Worm (Caenorhabditis elegans) whole organism, early embryonic: Measurements from ENCODE around the gene K05F6.4.

Experiments
- B0310.2 ChIP-seq: sonication (generic microtip); optimal IDR thresholded peaks from 2 replicates; lab custom pipeline; 2016; ENCODE audit warnings: mild to moderate bottlenecking, missing genetic modification characterization, missing compliant biosample characterization
- F13C5.2 ChIP-seq: sonication (generic microtip); optimal IDR thresholded peaks from 2 replicates; lab custom pipeline; 2017; ENCODE audit warnings: mild to moderate bottlenecking, missing genetic modification characterization, inconsistent platforms, missing compliant biosample characterization
- aly-1 ChIP-seq: sonication (generic microtip); optimal IDR thresholded peaks from 2 replicates; lab custom pipeline; 2016; ENCODE audit warnings: missing genetic modification characterization, missing compliant biosample characterization
- ama-1 ChIP-seq: fragments of 150-350 bp; optimal IDR thresholded peaks from 2 replicates; lab custom pipeline; 2014
- ceh-13 ChIP-seq: fragments of 200-800 bp; sonication (Bioruptor generic); optimal IDR thresholded peaks from 2 replicates; lab custom pipeline; 2018; ENCODE audit warnings: mild to moderate bottlenecking, missing genetic modification characterization, missing compliant biosample characterization
- ceh-36 ChIP-seq: sonication (generic microtip); optimal IDR thresholded peaks from 2 replicates; lab custom pipeline; 2016; ENCODE audit warnings: missing genetic modification characterization, inconsistent platforms, missing compliant biosample characterization
- ets-7 ChIP-seq: sonication (generic microtip); optimal IDR thresholded peaks from 2 replicates; lab custom pipeline; 2016; ENCODE audit warnings: missing genotype, missing genetic modification characterization, missing compliant biosample characterization
- flt-1 ChIP-seq: fragments of 200-800 bp; sonication (Bioruptor generic); IDR thresholded peaks from 2 replicates; pipeline ENCODE4 v1.3.6; 2022; ENCODE audit warnings: missing genetic modification characterization, missing compliant biosample characterization
- hmbx-1 ChIP-seq: sonication (generic microtip); optimal IDR thresholded peaks from 2 replicates; lab custom pipeline; 2016; ENCODE audit warnings: mild to moderate bottlenecking, missing genetic modification characterization, missing compliant biosample characterization
- hmg-4 ChIP-seq: fragments of 200-800 bp; sonication (Bioruptor generic); optimal IDR thresholded peaks from 2 replicates; lab custom pipeline; 2018; ENCODE audit warnings: mild to moderate bottlenecking, missing genetic modification characterization, missing compliant biosample characterization
- hnd-1 ChIP-seq: sonication (generic microtip); optimal IDR thresholded peaks from 2 replicates; lab custom pipeline; 2016; ENCODE audit warnings: missing genetic modification characterization, missing compliant biosample characterization
- pes-1 ChIP-seq: fragments of 200-800 bp; sonication (Bioruptor generic); IDR thresholded peaks from 2 replicates; pipeline ENCODE4 v1.3.6; 2022; ENCODE audit warnings: missing genetic modification reagents, missing genetic modification characterization, missing compliant biosample characterization
- scrt-1 ChIP-seq: fragments of 200-800 bp; sonication (Bioruptor generic); IDR thresholded peaks from 2 replicates; pipeline ENCODE4 v1.3.6; 2022; ENCODE audit warnings: missing genetic modification characterization, missing compliant biosample characterization
- sea-1 ChIP-seq: fragments of 200-800 bp; sonication (Bioruptor generic); conservative IDR thresholded peaks from 2 replicates; pipeline ENCODE4 v1.3.6; 2022; ENCODE audit warnings: missing genetic modification characterization, missing compliant biosample characterization
- tbx-11 ChIP-seq: fragments of 200-800 bp; sonication (Bioruptor generic); IDR thresholded peaks from 2 replicates; pipeline ENCODE4 v1.3.6; 2022; ENCODE audit warnings: missing genetic modification characterization, missing compliant biosample characterization
- tbx-37 ChIP-seq: fragments of 200-800 bp; sonication (Bioruptor generic); conservative IDR thresholded peaks from 2 replicates; pipeline ENCODE4 v1.3.6; 2022; ENCODE audit warnings: missing genetic modification reagents, missing genetic modification characterization, missing compliant biosample characterization
- tra-4 ChIP-seq: sonication (generic microtip); optimal IDR thresholded peaks from 2 replicates; lab custom pipeline; 2017; ENCODE audit warnings: missing genetic modification characterization, missing compliant biosample characterization

Gene K05F6.4

DNA sequence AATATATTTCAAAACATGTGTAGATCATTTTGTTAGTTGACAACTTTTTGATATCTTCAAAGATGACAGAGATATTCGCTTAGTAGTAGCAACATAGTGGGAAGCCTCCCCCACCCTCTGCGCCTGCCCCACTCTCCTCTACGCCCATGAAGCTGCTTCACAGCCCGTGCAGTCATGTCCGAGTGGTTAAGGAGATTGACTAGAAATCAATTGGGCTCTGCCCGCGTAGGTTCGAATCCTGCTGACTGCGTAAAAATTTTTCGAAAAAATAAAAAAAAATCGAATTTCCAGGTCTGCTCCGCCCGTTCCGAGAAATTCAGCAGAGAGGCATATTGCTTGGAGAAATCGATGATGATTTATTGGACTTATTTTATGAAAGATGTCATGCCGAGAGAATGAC, 23.4 kb upstream of the K05F6.4 start:
- no peak for TF ChIP-seq ama-1
- TF ChIP-seq aly-1 (tag; lab: Kevin White, UChicago) = no peak
- TF ChIP-seq flt-1 = 0 out of 2 replicates have a peak, but pooled peaks have one; percentile 21
- TF ChIP-seq tbx-11 (GFP tag; lab: Robert Waterston, UW) = no peak
- no peak for TF ChIP-seq hmg-4 (GFP tag; lab: Kevin White, UChicago)
- 0 out of 2 replicates have a peak, but pooled peaks have one; percentile 24 for TF ChIP-seq scrt-1 (GFP tag; lab: Robert Waterston, UW)
- no peak for TF ChIP-seq sea-1 (GFP tag; lab: Robert Waterston, UW)
- TF ChIP-seq F13C5.2 (tag; lab: Kevin White, UChicago) = no peak
- no peak for TF ChIP-seq hmbx-1 (tag; lab: Kevin White, UChicago)
- TF ChIP-seq ets-7 = no peak
- no peak for TF ChIP-seq hnd-1 (tag; lab: Kevin White, UChicago)
- no peak for TF ChIP-seq tra-4 (tag; lab: Kevin White, UChicago)
- 0 out of 2 replicates have a peak, but pooled peaks have one; percentile 47 for TF ChIP-seq pes-1 (GFP tag; lab: Robert Waterston, UW)
- no peak for TF ChIP-seq ceh-36 (tag; lab: Kevin White, UChicago)

DNA sequence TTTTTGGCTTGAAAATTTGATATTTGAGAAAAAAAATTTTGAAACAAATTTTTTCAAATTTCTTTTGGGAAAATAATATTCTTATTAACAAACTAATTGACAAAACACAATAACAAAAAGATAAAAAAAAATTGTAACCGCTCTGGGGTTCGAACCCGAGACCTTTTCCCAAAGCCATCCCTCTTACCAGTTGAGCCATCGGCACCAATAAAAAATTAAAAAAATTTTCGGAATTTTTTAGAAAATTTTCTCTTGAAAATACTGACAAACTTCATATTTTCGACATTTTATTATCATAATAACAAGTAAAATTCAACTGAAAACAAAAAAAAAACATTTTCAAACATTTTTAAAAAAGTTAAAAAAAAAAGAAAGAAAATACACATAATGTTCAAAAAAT, 21.3 kb upstream of the K05F6.4 start:
- TF ChIP-seq hmbx-1 (tag; lab: Kevin White, UChicago) (no peak), ama-1 (no peak), tbx-37 (GFP tag; lab: Robert Waterston, UW) (no peak), hmg-4 (GFP tag; lab: Kevin White, UChicago) (no peak), scrt-1 (GFP tag; lab: Robert Waterston, UW) (no peak), tra-4 (tag; lab: Kevin White, UChicago) (no peak), aly-1 (tag; lab: Kevin White, UChicago) (no peak), pes-1 (GFP tag; lab: Robert Waterston, UW) (no peak), hnd-1 (tag; lab: Kevin White, UChicago) (no peak), sea-1 (GFP tag; lab: Robert Waterston, UW) (no peak), F13C5.2 (tag; lab: Kevin White, UChicago) (no peak), ceh-36 (tag; lab: Kevin White, UChicago) (no peak), flt-1 (no peak), ceh-13 (GFP tag; lab: Kevin White, UChicago) (no peak), tbx-11 (GFP tag; lab: Robert Waterston, UW) (no peak)

DNA sequence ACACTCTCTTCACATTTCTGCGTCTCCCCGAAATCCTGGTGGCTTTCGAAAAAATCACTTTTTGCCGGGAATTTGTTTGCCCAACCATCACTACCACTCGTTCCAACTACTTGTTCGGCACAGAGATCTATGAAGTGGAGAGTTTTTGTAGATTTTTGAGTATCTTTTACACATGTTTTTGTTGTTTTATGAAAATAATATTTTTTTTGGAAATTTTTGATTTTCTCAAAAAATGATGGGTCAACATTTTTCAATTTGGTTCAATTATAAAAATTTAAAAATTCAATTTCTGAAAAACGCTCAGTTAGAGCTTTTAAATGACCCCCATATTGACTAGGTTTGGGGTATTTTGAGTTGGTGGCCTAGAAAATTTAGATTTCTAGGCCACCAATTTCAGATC, 17.8 kb upstream of the K05F6.4 start, which contains the start of gene Y51H7BR.7:
Gene Y51H7BR.7, minus strand, starts transcription at position 101 of the 400 bp plus-strand sequence.
- TF ChIP-seq ceh-13 (GFP tag; lab: Kevin White, UChicago) = no peak
- no peak for TF ChIP-seq F13C5.2 (tag; lab: Kevin White, UChicago)
- no peak for TF ChIP-seq tra-4 (tag; lab: Kevin White, UChicago)
- TF ChIP-seq ceh-36 (tag; lab: Kevin White, UChicago) = no peak
- TF ChIP-seq B0310.2 (tag; lab: Kevin White, UChicago) = no peak
- no peak for TF ChIP-seq ets-7
- no peak for TF ChIP-seq scrt-1 (GFP tag; lab: Robert Waterston, UW)
- no peak for TF ChIP-seq ama-1
- TF ChIP-seq pes-1 (GFP tag; lab: Robert Waterston, UW) = no peak
- TF ChIP-seq aly-1 (tag; lab: Kevin White, UChicago) = no peak
- no peak for TF ChIP-seq tbx-11 (GFP tag; lab: Robert Waterston, UW)

DNA sequence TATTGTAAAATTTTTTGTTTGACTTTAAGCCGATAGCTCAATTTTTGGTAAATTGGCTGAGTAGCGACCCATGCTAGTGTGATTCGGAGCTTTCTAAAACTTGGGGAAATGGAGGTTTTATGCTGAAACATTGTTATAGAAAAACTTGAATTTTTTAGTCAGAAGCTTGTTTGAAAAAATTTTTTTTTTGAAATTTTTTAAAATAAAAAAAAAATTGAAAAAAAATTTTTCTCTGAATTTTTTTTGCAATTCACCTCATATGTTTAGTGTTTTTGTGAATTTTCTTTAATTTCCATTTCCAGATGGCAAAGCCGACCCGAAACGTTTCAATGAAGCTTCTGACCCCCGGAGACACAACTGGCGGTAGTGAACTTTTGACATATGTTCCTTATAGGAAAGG, 14.2 kb upstream of the K05F6.4 start, which contains the start of gene Y51H7BR.4:
Gene Y51H7BR.4, plus strand, starts transcription at position 301 of the 400 bp plus-strand sequence.
- no peak for TF ChIP-seq tbx-11 (GFP tag; lab: Robert Waterston, UW)
- TF ChIP-seq hnd-1 (tag; lab: Kevin White, UChicago) = no peak
- TF ChIP-seq flt-1 = no peak

DNA sequence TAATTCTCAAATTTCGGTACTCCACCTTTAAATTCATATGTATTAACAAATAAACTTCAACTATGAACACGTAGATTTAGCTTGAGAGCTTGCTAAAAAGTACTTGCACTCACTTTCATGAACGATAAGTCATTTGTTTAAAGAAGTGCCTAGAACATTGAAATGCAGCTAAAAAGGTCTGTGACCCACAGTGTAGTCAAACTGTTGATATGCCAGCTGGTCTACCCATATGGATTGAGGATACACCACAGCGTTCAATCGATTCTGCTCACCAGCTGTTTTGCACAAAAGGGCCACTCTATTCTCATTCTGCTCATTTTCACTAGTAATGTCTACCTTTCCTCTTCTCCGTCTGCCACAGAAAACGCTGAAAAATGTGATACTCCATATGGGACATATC, 7.4 kb upstream of the K05F6.4 start, which contains the start of gene fbxb-43:
Gene fbxb-43, plus strand, starts transcription at position 301 of the 400 bp plus-strand sequence.
- TF ChIP-seq pes-1 (GFP tag; lab: Robert Waterston, UW) = no peak
- no peak for TF ChIP-seq flt-1
- TF ChIP-seq tra-4 (tag; lab: Kevin White, UChicago) = no peak
- no peak for TF ChIP-seq hnd-1 (tag; lab: Kevin White, UChicago)

DNA sequence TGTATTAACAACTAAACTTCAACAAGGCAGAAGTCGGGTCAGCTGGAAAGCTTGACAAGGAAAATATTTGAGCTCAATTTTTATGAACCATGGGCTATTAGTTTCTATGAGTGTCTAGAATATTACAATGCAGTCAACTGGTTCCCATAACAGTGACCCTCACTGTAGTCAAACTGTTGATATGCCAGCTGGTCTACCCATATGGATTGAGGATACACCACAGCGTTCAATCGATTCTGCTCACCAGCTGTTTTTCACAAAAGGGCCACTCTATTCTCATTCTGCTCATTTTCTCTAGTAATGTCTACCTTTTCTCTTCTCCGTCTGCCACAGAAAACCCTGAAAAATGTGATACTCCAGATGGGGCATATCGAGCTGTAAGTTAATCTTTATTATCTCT, 6.0 kb upstream of the K05F6.4 start, which contains the start of gene fbxb-42:
Gene fbxb-42, plus strand, starts transcription at position 301 of the 400 bp plus-strand sequence.
- TF ChIP-seq flt-1 (no peak), pes-1 (GFP tag; lab: Robert Waterston, UW) (no peak), tbx-11 (GFP tag; lab: Robert Waterston, UW) (no peak), B0310.2 (tag; lab: Kevin White, UChicago) (no peak), hmg-4 (GFP tag; lab: Kevin White, UChicago) (no peak)

DNA sequence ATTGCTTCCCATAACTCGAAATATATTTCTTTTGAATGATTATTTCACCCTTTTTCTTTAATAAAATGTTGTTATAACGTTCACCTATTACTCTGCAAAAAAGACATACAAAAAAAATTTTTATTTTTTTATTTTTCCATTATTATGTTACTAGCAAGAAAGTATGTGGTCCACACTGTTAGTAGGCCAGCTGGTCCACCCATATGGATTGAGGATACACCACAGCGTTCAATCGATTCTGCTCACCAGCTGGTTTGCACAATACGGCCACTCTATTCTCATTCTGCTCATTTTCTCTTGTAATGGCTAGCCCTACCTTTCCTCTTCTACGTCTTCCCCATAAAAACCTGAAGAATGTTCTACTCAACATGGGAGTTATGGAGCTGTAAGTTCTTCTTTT, 4.7 kb upstream of the K05F6.4 start, which contains the start of gene fbxb-44:
Gene fbxb-44, plus strand, starts transcription at position 301 of the 400 bp plus-strand sequence.
- TF ChIP-seq tra-4 (tag; lab: Kevin White, UChicago) = no peak
- no peak for TF ChIP-seq B0310.2 (tag; lab: Kevin White, UChicago)
- TF ChIP-seq ama-1 = no peak
- TF ChIP-seq tbx-37 (GFP tag; lab: Robert Waterston, UW) = no peak
- no peak for TF ChIP-seq ets-7
- TF ChIP-seq hmg-4 (GFP tag; lab: Kevin White, UChicago) = no peak
- no peak for TF ChIP-seq aly-1 (tag; lab: Kevin White, UChicago)
- no peak for TF ChIP-seq sea-1 (GFP tag; lab: Robert Waterston, UW)
- no peak for TF ChIP-seq ceh-13 (GFP tag; lab: Kevin White, UChicago)
- TF ChIP-seq flt-1 = no peak
- TF ChIP-seq pes-1 (GFP tag; lab: Robert Waterston, UW) = no peak
- TF ChIP-seq hnd-1 (tag; lab: Kevin White, UChicago) = no peak
- TF ChIP-seq scrt-1 (GFP tag; lab: Robert Waterston, UW) = no peak
- TF ChIP-seq F13C5.2 (tag; lab: Kevin White, UChicago) = no peak
- no peak for TF ChIP-seq hmbx-1 (tag; lab: Kevin White, UChicago)
- TF ChIP-seq ceh-36 (tag; lab: Kevin White, UChicago) = no peak
- no peak for TF ChIP-seq tbx-11 (GFP tag; lab: Robert Waterston, UW)
